Worm (Caenorhabditis elegans): ENCODE results near the gene hrg-3.

ce11 chrV:9713532-9713931, 42.7 kb upstream of the hrg-3 start, which contains the start of gene F40F9.10:
- TF ChIP-seq tra-4 (tag; optimal IDR thresholded peaks at IDR 0.05): no peak
- TF ChIP-seq flt-1 (GFP tag; IDR thresholded peaks at IDR 0.05): no peak
- no peak for TF ChIP-seq B0310.2 (tag; optimal IDR thresholded peaks at IDR 0.05)
- TF ChIP-seq hmbx-1 (tag; optimal IDR thresholded peaks at IDR 0.05): no peak
- TF ChIP-seq pes-1 (GFP tag; IDR thresholded peaks at IDR 0.05): no peak
- no peak for TF ChIP-seq ets-7 (tag; optimal IDR thresholded peaks at IDR 0.05)
- TF ChIP-seq ama-1 (optimal IDR thresholded peaks at IDR 0.05): no peak
- no peak for TF ChIP-seq aly-1 (tag; optimal IDR thresholded peaks at IDR 0.05)
- no peak for TF ChIP-seq F13C5.2 (tag; optimal IDR thresholded peaks at IDR 0.05)

Measured in whole organism, early embryonic.